Worm (Caenorhabditis elegans) whole organism, mixed stage, embryonic: ENCODE results near the gene F32D1.8.

Source experiments
- M03D4.4 ChIP-seq: sonication (generic microtip); optimal IDR thresholded peaks from 2 replicates; lab custom pipeline; 2017; ENCODE audit warnings: mild to moderate bottlenecking, missing genetic modification characterization, missing compliant biosample characterization
- blmp-1 ChIP-seq: fragments of 150-350 bp; optimal IDR thresholded peaks from 2 replicates; lab custom pipeline; 2014; ENCODE audit warnings: missing biosample characterization, missing genetic modification characterization
- ceh-39 ChIP-seq: fragments of 150-350 bp; optimal IDR thresholded peaks from 2 replicates; lab custom pipeline; 2014; ENCODE audit warnings: missing biosample characterization, missing genetic modification characterization
- ces-1 ChIP-seq: fragments of 150-350 bp; optimal IDR thresholded peaks from 2 replicates; lab custom pipeline; 2014; ENCODE audit warnings: missing biosample characterization, missing genetic modification reagents, missing genetic modification characterization
- cnd-1 ChIP-seq: fragments of 200-800 bp; sonication (Bioruptor generic); optimal IDR thresholded peaks from 2 replicates; lab custom pipeline; 2018; ENCODE audit warnings: mild to moderate bottlenecking, missing genetic modification characterization, missing compliant biosample characterization
- elt-3 ChIP-seq: fragments of 150-350 bp; optimal IDR thresholded peaks from 2 replicates; lab custom pipeline; 2014; ENCODE audit warnings: missing biosample characterization, missing genetic modification characterization
- lsy-2 ChIP-seq: fragments of 150-350 bp; optimal IDR thresholded peaks from 2 replicates; lab custom pipeline; 2014; ENCODE audit warnings: missing biosample characterization, missing genetic modification characterization
- nhr-12 ChIP-seq: fragments of 150-350 bp; optimal IDR thresholded peaks from 2 replicates; lab custom pipeline; 2014; ENCODE audit warnings: missing biosample characterization, missing genetic modification characterization
- nhr-237 ChIP-seq: fragments of 150-350 bp; optimal IDR thresholded peaks from 2 replicates; lab custom pipeline; 2014; ENCODE audit warnings: missing biosample characterization, missing genetic modification characterization
- unc-62 ChIP-seq: fragments of 150-350 bp; optimal IDR thresholded peaks from 2 replicates; lab custom pipeline; 2014; ENCODE audit warnings: missing biosample characterization, missing genetic modification reagents, missing genetic modification characterization
- ztf-11 ChIP-seq: fragments of 150-350 bp; optimal IDR thresholded peaks from 2 replicates; lab custom pipeline; 2014; ENCODE audit warnings: missing biosample characterization, missing genetic modification characterization

ce11 chrV:4359127-4359526 is 18.4 kb downstream of the F32D1.8 start:
- TF ChIP-seq elt-3 (tag; lab: Kevin White, UChicago) (no peak), ztf-11 (tag; lab: Kevin White, UChicago) (no peak), ces-1 (GFP tag; lab: Kevin White, UChicago) (peak; percentile 80), lsy-2 (tag; lab: Kevin White, UChicago) (no peak), nhr-12 (no peak), blmp-1 (tag; lab: Kevin White, UChicago) (no peak), nhr-237 (tag; lab: Kevin White, UChicago) (no peak), unc-62 (GFP tag; lab: Kevin White, UChicago) (no peak), ceh-39 (tag; lab: Kevin White, UChicago) (no peak), M03D4.4 (tag; lab: Kevin White, UChicago) (no peak), cnd-1 (no peak)
